Worm (Caenorhabditis elegans): ENCODE results near the gene ubh-4.

DNA sequence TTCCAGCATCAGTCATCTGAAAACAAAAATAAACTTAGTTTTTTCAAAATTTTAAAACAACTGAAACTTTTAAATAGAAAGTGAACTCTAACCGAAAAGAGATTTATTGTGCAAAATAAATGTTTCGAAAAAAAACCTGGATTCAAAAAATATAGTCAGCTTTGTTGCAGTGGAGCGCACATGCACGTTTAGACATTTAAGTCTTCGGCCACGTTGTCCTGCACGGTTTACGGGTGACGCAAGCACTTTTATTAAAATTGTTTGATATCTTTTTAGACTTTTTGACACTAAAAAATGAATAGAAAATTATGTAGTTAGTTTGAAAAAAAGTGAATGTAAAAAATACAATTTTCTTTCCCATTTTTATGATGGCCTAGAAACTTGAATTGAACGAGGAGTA lies at the start of gene ubh-4, which contains the start of gene algn-6:
- TF ChIP-seq unc-62 (GFP tag; optimal IDR thresholded peaks at IDR 0.05) (no peak), nhr-237 (tag; optimal IDR thresholded peaks at IDR 0.05) (no peak)
